Fruit fly (Drosophila melanogaster): ENCODE results near the gene Cpr97Eb.

The Cpr97Eb gene

dm6 chr3R:27091106-27091505 is at the start of gene Cpr97Eb:
Cpr97Eb (minus strand) TSS chr3R:27091130.
- TF ChIP-seq CG10366 (GFP tag; IDR thresholded peaks at IDR 0.05): no peak
- no peak for TF ChIP-seq CG11085 (GFP tag; IDR thresholded peaks at IDR 0.05)
- TF ChIP-seq pum (GFP tag; optimal IDR thresholded peaks at IDR 0.05): no peak
- no peak for TF ChIP-seq Meics (GFP tag; optimal IDR thresholded peaks at IDR 0.05)
- TF ChIP-seq onecut (GFP tag; IDR thresholded peaks at IDR 0.05): no peak
- no peak for TF ChIP-seq H15 (GFP tag; IDR thresholded peaks at IDR 0.05)
- no peak for TF ChIP-seq dpn (GFP tag; optimal IDR thresholded peaks at IDR 0.05)
- TF ChIP-seq CG15011 (GFP tag; optimal IDR thresholded peaks at IDR 0.05): no peak
- no peak for TF ChIP-seq Atf6 (GFP tag; IDR thresholded peaks at IDR 0.05)
- TF ChIP-seq psq (GFP tag; optimal IDR thresholded peaks at IDR 0.05): no peak
- TF ChIP-seq CG43689 (GFP tag; IDR thresholded peaks at IDR 0.05): no peak
- no peak for TF ChIP-seq chm (GFP tag; IDR thresholded peaks at IDR 0.05)
- TF ChIP-seq Deaf1 (tag; optimal IDR thresholded peaks at IDR 0.05): peak; percentile 68
- no peak for TF ChIP-seq ab (GFP tag; optimal IDR thresholded peaks at IDR 0.05)
- no peak for TF ChIP-seq ash1 (GFP tag; optimal IDR thresholded peaks at IDR 0.05)
- TF ChIP-seq CG42726 (GFP tag; IDR thresholded peaks at IDR 0.05; ENCODE audit: partially characterized antibody): no peak
- TF ChIP-seq lmd (GFP tag; IDR thresholded peaks at IDR 0.05): no peak
- no peak for TF ChIP-seq al (GFP tag; IDR thresholded peaks at IDR 0.05)
- TF ChIP-seq CG16779 (GFP tag; IDR thresholded peaks at IDR 0.05): no peak
- TF ChIP-seq Blimp-1 (GFP tag; optimal IDR thresholded peaks at IDR 0.05): peak; percentile 87
- no peak for TF ChIP-seq CkIIα-i1 (GFP tag; IDR thresholded peaks at IDR 0.05)
- TF ChIP-seq chinmo (GFP tag; IDR thresholded peaks at IDR 0.05; ENCODE audit: partially characterized antibody): 0 out of 4 replicates have a peak, but pooled peaks have one; percentile 6
- TF ChIP-seq CG6854 (GFP tag; optimal IDR thresholded peaks at IDR 0.05): no peak
- TF ChIP-seq Dip2 (GFP tag; IDR thresholded peaks at IDR 0.05): no peak
- no peak for TF ChIP-seq unc-4 (GFP tag; IDR thresholded peaks at IDR 0.05; ENCODE audit: partially characterized antibody)

dm6 chr3R:27139963-27140362 is 49.0 kb upstream of the Cpr97Eb start:
- peak; percentile 60 for TF ChIP-seq Med (GFP tag)
- no peak for TF ChIP-seq CG10431 (GFP tag; optimal IDR thresholded peaks at IDR 0.05)
- TF ChIP-seq CG6791 (GFP tag; IDR thresholded peaks at IDR 0.05; ENCODE audit: partially characterized antibody): peak; percentile 38; the same call in 1 of the 3 replicates
- TF ChIP-seq stwl (tag; optimal IDR thresholded peaks at IDR 0.05): peak; percentile 100
- TF ChIP-seq ATbp (GFP tag; optimal IDR thresholded peaks at IDR 0.05): peak; percentile 7
- TF ChIP-seq CG1233 (GFP tag; optimal IDR thresholded peaks at IDR 0.05): no peak
- no peak for TF ChIP-seq CG17912 (GFP tag; optimal IDR thresholded peaks at IDR 0.05)
- no peak for TF ChIP-seq danr (GFP tag; IDR thresholded peaks at IDR 0.05)
- peak in 1 of 2 experiments; percentile 1 for TF ChIP-seq Hr51 (GFP tag; optimal IDR thresholded peaks at IDR 0.05)
- TF ChIP-seq bsh (GFP tag; optimal IDR thresholded peaks at IDR 0.05): peak in 1 of 2 experiments; percentile 13
- peak; percentile 15 for TF ChIP-seq CG17359 (tag; optimal IDR thresholded peaks at IDR 0.05)
- TF ChIP-seq CG10366 (GFP tag; IDR thresholded peaks at IDR 0.05): no peak
- TF ChIP-seq seq (GFP tag; IDR thresholded peaks at IDR 0.05): no peak
- TF ChIP-seq CG12155 (GFP tag; optimal IDR thresholded peaks at IDR 0.05): peak; percentile 24
- peak; percentile 24 for TF ChIP-seq phol (tag; optimal IDR thresholded peaks at IDR 0.05)
- TF ChIP-seq fd96Cb (tag; optimal IDR thresholded peaks at IDR 0.05): peak; percentile 12
- TF ChIP-seq CG8388 (GFP tag; optimal IDR thresholded peaks at IDR 0.05): peak; percentile 1
- TF ChIP-seq zfh1 (GFP tag; IDR thresholded peaks at IDR 0.05): 0 out of 3 replicates have a peak, but pooled peaks have one; percentile 6
- TF ChIP-seq CG8290 (GFP tag; optimal IDR thresholded peaks at IDR 0.05): peak; percentile 17
- TF ChIP-seq CG8290 (tag; optimal IDR thresholded peaks at IDR 0.05): no peak
- no peak for TF ChIP-seq sna (GFP tag; IDR thresholded peaks at IDR 0.05; ENCODE audit: partially characterized antibody)
- peak; percentile 31 for TF ChIP-seq Sox102F (GFP tag; optimal IDR thresholded peaks at IDR 0.05)
- TF ChIP-seq gem (tag; optimal IDR thresholded peaks at IDR 0.05): peak; percentile 37
- TF ChIP-seq CG11504 (tag; optimal IDR thresholded peaks at IDR 0.05): peak; percentile 21
- TF ChIP-seq CG12299 (tag; optimal IDR thresholded peaks at IDR 0.05): no peak
- peak in 1 of 2 experiments; percentile 21 for TF ChIP-seq Hr78 (GFP tag; optimal IDR thresholded peaks at IDR 0.05)
- TF ChIP-seq CG3847 (GFP tag; IDR thresholded peaks at IDR 0.05): 0 out of 2 replicates have a peak, but pooled peaks have one; percentile 5
